Worm (Caenorhabditis elegans) whole organism, early embryonic: Measurements from ENCODE around the gene Y51H4A.23.

Experiments used
- B0310.2 ChIP-seq: sonication (generic microtip); optimal IDR thresholded peaks from 2 replicates; lab custom pipeline; 2016; ENCODE audit warnings: mild to moderate bottlenecking, missing genetic modification characterization, missing compliant biosample characterization
- F13C5.2 ChIP-seq: sonication (generic microtip); optimal IDR thresholded peaks from 2 replicates; lab custom pipeline; 2017; ENCODE audit warnings: mild to moderate bottlenecking, missing genetic modification characterization, inconsistent platforms, missing compliant biosample characterization
- aly-1 ChIP-seq: sonication (generic microtip); optimal IDR thresholded peaks from 2 replicates; lab custom pipeline; 2016; ENCODE audit warnings: missing genetic modification characterization, missing compliant biosample characterization
- ama-1 ChIP-seq: fragments of 150-350 bp; optimal IDR thresholded peaks from 2 replicates; lab custom pipeline; 2014
- ceh-13 ChIP-seq: fragments of 200-800 bp; sonication (Bioruptor generic); optimal IDR thresholded peaks from 2 replicates; lab custom pipeline; 2018; ENCODE audit warnings: mild to moderate bottlenecking, missing genetic modification characterization, missing compliant biosample characterization
- ceh-36 ChIP-seq: sonication (generic microtip); optimal IDR thresholded peaks from 2 replicates; lab custom pipeline; 2016; ENCODE audit warnings: missing genetic modification characterization, inconsistent platforms, missing compliant biosample characterization
- ets-7 ChIP-seq: sonication (generic microtip); optimal IDR thresholded peaks from 2 replicates; lab custom pipeline; 2016; ENCODE audit warnings: missing genotype, missing genetic modification characterization, missing compliant biosample characterization
- flt-1 ChIP-seq: fragments of 200-800 bp; sonication (Bioruptor generic); IDR thresholded peaks from 2 replicates; pipeline ENCODE4 v1.3.6; 2022; ENCODE audit warnings: missing genetic modification characterization, missing compliant biosample characterization
- hmbx-1 ChIP-seq: sonication (generic microtip); optimal IDR thresholded peaks from 2 replicates; lab custom pipeline; 2016; ENCODE audit warnings: mild to moderate bottlenecking, missing genetic modification characterization, missing compliant biosample characterization
- hmg-4 ChIP-seq: fragments of 200-800 bp; sonication (Bioruptor generic); optimal IDR thresholded peaks from 2 replicates; lab custom pipeline; 2018; ENCODE audit warnings: mild to moderate bottlenecking, missing genetic modification characterization, missing compliant biosample characterization
- hnd-1 ChIP-seq: sonication (generic microtip); optimal IDR thresholded peaks from 2 replicates; lab custom pipeline; 2016; ENCODE audit warnings: missing genetic modification characterization, missing compliant biosample characterization
- pes-1 ChIP-seq: fragments of 200-800 bp; sonication (Bioruptor generic); IDR thresholded peaks from 2 replicates; pipeline ENCODE4 v1.3.6; 2022; ENCODE audit warnings: missing genetic modification reagents, missing genetic modification characterization, missing compliant biosample characterization
- scrt-1 ChIP-seq: fragments of 200-800 bp; sonication (Bioruptor generic); IDR thresholded peaks from 2 replicates; pipeline ENCODE4 v1.3.6; 2022; ENCODE audit warnings: missing genetic modification characterization, missing compliant biosample characterization
- sea-1 ChIP-seq: fragments of 200-800 bp; sonication (Bioruptor generic); conservative IDR thresholded peaks from 2 replicates; pipeline ENCODE4 v1.3.6; 2022; ENCODE audit warnings: missing genetic modification characterization, missing compliant biosample characterization
- tbx-11 ChIP-seq: fragments of 200-800 bp; sonication (Bioruptor generic); IDR thresholded peaks from 2 replicates; pipeline ENCODE4 v1.3.6; 2022; ENCODE audit warnings: missing genetic modification characterization, missing compliant biosample characterization
- tbx-37 ChIP-seq: fragments of 200-800 bp; sonication (Bioruptor generic); conservative IDR thresholded peaks from 2 replicates; pipeline ENCODE4 v1.3.6; 2022; ENCODE audit warnings: missing genetic modification reagents, missing genetic modification characterization, missing compliant biosample characterization
- tra-4 ChIP-seq: sonication (generic microtip); optimal IDR thresholded peaks from 2 replicates; lab custom pipeline; 2017; ENCODE audit warnings: missing genetic modification characterization, missing compliant biosample characterization

Gene Y51H4A.23

ce11 chrIV:16710312-16710711, 12.4 kb upstream of the Y51H4A.23 start:
- no peak for TF ChIP-seq ets-7
- TF ChIP-seq B0310.2, result no peak
- no peak for TF ChIP-seq tra-4 (tag; lab: Kevin White, UChicago)
- TF ChIP-seq sea-1 (GFP tag; lab: Robert Waterston, UW), result no peak
- TF ChIP-seq flt-1 (GFP tag; lab: Robert Waterston, UW), result no peak
- no peak for TF ChIP-seq ceh-13 (GFP tag; lab: Kevin White, UChicago)
- no peak for TF ChIP-seq tbx-11
- no peak for TF ChIP-seq F13C5.2 (tag; lab: Kevin White, UChicago)
- no peak for TF ChIP-seq hmbx-1 (tag; lab: Kevin White, UChicago)
- TF ChIP-seq hmg-4 (GFP tag; lab: Kevin White, UChicago), result no peak
- no peak for TF ChIP-seq ama-1
- TF ChIP-seq ceh-36 (tag; lab: Kevin White, UChicago), result no peak
- no peak for TF ChIP-seq tbx-37 (GFP tag; lab: Robert Waterston, UW)
- no peak for TF ChIP-seq aly-1 (tag; lab: Kevin White, UChicago)

ce11 chrIV:16718651-16719050, 4.1 kb upstream of the Y51H4A.23 start:
- TF ChIP-seq aly-1 (tag; lab: Kevin White, UChicago) (no peak), flt-1 (GFP tag; lab: Robert Waterston, UW) (no peak), ets-7 (no peak), tbx-11 (no peak), ceh-36 (tag; lab: Kevin White, UChicago) (no peak), tbx-37 (GFP tag; lab: Robert Waterston, UW) (no peak), tra-4 (tag; lab: Kevin White, UChicago) (no peak), hmbx-1 (tag; lab: Kevin White, UChicago) (no peak), B0310.2 (no peak), ama-1 (no peak)

- no peak for TF ChIP-seq pes-1 (GFP tag; lab: Robert Waterston, UW)
- TF ChIP-seq ets-7, result no peak
- no peak for TF ChIP-seq ama-1
- no peak for TF ChIP-seq ceh-36 (tag; lab: Kevin White, UChicago)
- TF ChIP-seq hnd-1 (tag; lab: Kevin White, UChicago), result no peak
- no peak for TF ChIP-seq scrt-1 (GFP tag; lab: Robert Waterston, UW)
These were observed 2.3 kb upstream of the Y51H4A.23 start, which contains the start of gene Y51H4A.22 for ce11 chrIV:16720412-16720811. Gene Y51H4A.22, plus strand, starts transcription at chrIV:16720712.

ce11 chrIV:16722000-16722607, 612 bp upstream of the Y51H4A.23 start:
- TF ChIP-seq sea-1 (GFP tag; lab: Robert Waterston, UW) (no peak), F13C5.2 (tag; lab: Kevin White, UChicago) (no peak), scrt-1 (GFP tag; lab: Robert Waterston, UW) (no peak), ets-7 (no peak), pes-1 (GFP tag; lab: Robert Waterston, UW) (no peak), ceh-13 (GFP tag; lab: Kevin White, UChicago) (no peak), hmg-4 (GFP tag; lab: Kevin White, UChicago) (no peak), tbx-11 (no peak)

DNA sequence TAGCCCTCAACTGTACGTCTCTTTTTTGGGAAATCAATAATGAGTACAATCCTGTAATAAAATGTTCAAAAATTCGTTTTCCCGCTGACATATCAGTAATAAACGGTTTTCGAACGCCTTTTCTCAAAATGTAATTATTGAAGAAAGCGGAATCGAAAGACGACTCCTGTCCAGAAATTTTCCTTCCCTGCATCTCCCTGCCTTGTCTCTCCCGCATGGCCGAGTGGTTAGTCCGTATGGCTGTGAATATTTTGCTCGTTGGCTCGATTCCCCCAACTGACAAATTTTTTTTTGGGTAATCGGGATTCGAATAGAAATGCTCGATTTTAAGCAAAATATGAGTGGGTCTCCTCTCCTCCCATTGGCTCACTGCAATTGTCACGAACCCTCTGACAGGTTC, 8.5 kb downstream of the Y51H4A.23 start:
- TF ChIP-seq sea-1 (GFP tag; lab: Robert Waterston, UW) (peak; percentile 79), tbx-11 (0 out of 2 replicates have a peak, but pooled peaks have one; percentile 64), scrt-1 (GFP tag; lab: Robert Waterston, UW) (peak; percentile 83), pes-1 (GFP tag; lab: Robert Waterston, UW) (peak; percentile 85), flt-1 (GFP tag; lab: Robert Waterston, UW) (peak; percentile 73), tbx-37 (GFP tag; lab: Robert Waterston, UW) (peak; percentile 57)

- TF ChIP-seq ceh-13 (GFP tag; lab: Kevin White, UChicago), result no peak
- TF ChIP-seq F13C5.2 (tag; lab: Kevin White, UChicago), result no peak
- TF ChIP-seq tbx-11, result no peak
- TF ChIP-seq scrt-1 (GFP tag; lab: Robert Waterston, UW), result no peak
- TF ChIP-seq sea-1 (GFP tag; lab: Robert Waterston, UW), result no peak
- no peak for TF ChIP-seq hmbx-1 (tag; lab: Kevin White, UChicago)
- TF ChIP-seq aly-1 (tag; lab: Kevin White, UChicago), result no peak
- no peak for TF ChIP-seq hmg-4 (GFP tag; lab: Kevin White, UChicago)
- TF ChIP-seq B0310.2, result no peak
- no peak for TF ChIP-seq pes-1 (GFP tag; lab: Robert Waterston, UW)
- TF ChIP-seq ceh-36 (tag; lab: Kevin White, UChicago), result no peak
- no peak for TF ChIP-seq ets-7
- TF ChIP-seq tra-4 (tag; lab: Kevin White, UChicago), result no peak
- TF ChIP-seq tbx-37 (GFP tag; lab: Robert Waterston, UW), result no peak
- TF ChIP-seq flt-1 (GFP tag; lab: Robert Waterston, UW), result no peak
- no peak for TF ChIP-seq ama-1
These were observed 13.2 kb downstream of the Y51H4A.23 start, which contains the start of gene Y51H4A.25 for ce11 chrIV:16735957-16736356. Gene Y51H4A.25, plus strand, starts transcription at chrIV:16736329.

ce11 chrIV:16740769-16741168, 18.1 kb downstream of the Y51H4A.23 start, which contains the start of gene Y51H4A.24:
Gene Y51H4A.24, minus strand, starts transcription at chrIV:16740869.
- no peak for TF ChIP-seq sea-1 (GFP tag; lab: Robert Waterston, UW)
- no peak for TF ChIP-seq tbx-37 (GFP tag; lab: Robert Waterston, UW)
- TF ChIP-seq tbx-11, result no peak
- no peak for TF ChIP-seq pes-1 (GFP tag; lab: Robert Waterston, UW)
- TF ChIP-seq flt-1 (GFP tag; lab: Robert Waterston, UW), result no peak
- TF ChIP-seq ceh-13 (GFP tag; lab: Kevin White, UChicago), result no peak

ce11 chrIV:16743530-16743929, 20.8 kb downstream of the Y51H4A.23 start, which contains the start of gene Y43D4A.1:
Gene Y43D4A.1, plus strand, starts transcription at chrIV:16743830.
- TF ChIP-seq flt-1 (GFP tag; lab: Robert Waterston, UW), result no peak
- no peak for TF ChIP-seq tra-4 (tag; lab: Kevin White, UChicago)
- no peak for TF ChIP-seq tbx-37 (GFP tag; lab: Robert Waterston, UW)
- no peak for TF ChIP-seq ceh-36 (tag; lab: Kevin White, UChicago)
- no peak for TF ChIP-seq ama-1
- TF ChIP-seq hmg-4 (GFP tag; lab: Kevin White, UChicago), result no peak
- no peak for TF ChIP-seq hnd-1 (tag; lab: Kevin White, UChicago)
- TF ChIP-seq B0310.2, result no peak
- no peak for TF ChIP-seq scrt-1 (GFP tag; lab: Robert Waterston, UW)
- no peak for TF ChIP-seq hmbx-1 (tag; lab: Kevin White, UChicago)
- no peak for TF ChIP-seq ceh-13 (GFP tag; lab: Kevin White, UChicago)
- TF ChIP-seq pes-1 (GFP tag; lab: Robert Waterston, UW), result no peak
- TF ChIP-seq F13C5.2 (tag; lab: Kevin White, UChicago), result no peak
